Worm (Caenorhabditis elegans) whole organism, L3 larva: ENCODE measurements around the gene ZK682.7.

Experiments
- R02D3.7 ChIP-seq: fragments of 150-350 bp; optimal IDR thresholded peaks from 2 replicates; lab custom pipeline; 2014; ENCODE audit warnings: missing biosample characterization, missing genetic modification characterization
- ZK546.5 ChIP-seq: sonication (generic microtip); optimal IDR thresholded peaks from 2 replicates; lab custom pipeline; 2017; ENCODE audit warnings: missing biosample characterization, missing genetic modification characterization
- aly-2 ChIP-seq: fragments of 150-350 bp; optimal IDR thresholded peaks from 2 replicates; lab custom pipeline; 2014; ENCODE audit warnings: missing biosample characterization, missing genetic modification characterization
- ceh-16 ChIP-seq: sonication (generic microtip); optimal IDR thresholded peaks from 2 replicates; lab custom pipeline; 2017; ENCODE audit warnings: missing biosample characterization, missing genetic modification characterization
- ceh-28 ChIP-seq: fragments of 150-350 bp; optimal IDR thresholded peaks from 2 replicates; lab custom pipeline; 2014; ENCODE audit warnings: missing biosample characterization, missing genetic modification reagents, missing genetic modification characterization
- egl-5 ChIP-seq: fragments of 150-350 bp; optimal IDR thresholded peaks from 2 replicates; lab custom pipeline; 2017; ENCODE audit warnings: missing biosample characterization, missing genetic modification reagents, missing genetic modification characterization, inconsistent platforms
- elt-1 ChIP-seq: fragments of 150-350 bp; optimal IDR thresholded peaks from 2 replicates; lab custom pipeline; 2014; ENCODE audit warnings: missing biosample characterization, missing genetic modification characterization
- elt-2 ChIP-seq: sonication (generic microtip); optimal IDR thresholded peaks from 2 replicates; lab custom pipeline; 2016; ENCODE audit warnings: missing genetic modification reagents, mild to moderate bottlenecking, missing genetic modification characterization, missing compliant biosample characterization
- fkh-10 ChIP-seq: sonication (generic microtip); optimal IDR thresholded peaks from 2 replicates; lab custom pipeline; 2017; ENCODE audit warnings: missing biosample characterization, missing genetic modification reagents, missing genetic modification characterization
- fkh-2 ChIP-seq: fragments of 150-350 bp; optimal IDR thresholded peaks from 2 replicates; lab custom pipeline; 2014; ENCODE audit warnings: missing biosample characterization, missing genetic modification reagents, missing genetic modification characterization
- fos-1 ChIP-seq: fragments of 150-350 bp; optimal IDR thresholded peaks from 2 replicates; lab custom pipeline; 2014; ENCODE audit warnings: missing biosample characterization, missing genetic modification characterization
- hmg-11 ChIP-seq: sonication (generic microtip); optimal IDR thresholded peaks from 2 replicates; lab custom pipeline; 2016; ENCODE audit warnings: missing genetic modification characterization, missing compliant biosample characterization
- jun-1 ChIP-seq: fragments of 150-350 bp; optimal IDR thresholded peaks from 2 replicates; lab custom pipeline; 2014; ENCODE audit warnings: missing biosample characterization, missing genetic modification reagents, missing genetic modification characterization
- lin-15B ChIP-seq: fragments of 150-350 bp; optimal IDR thresholded peaks from 2 replicates; lab custom pipeline; 2014; ENCODE audit warnings: missing biosample characterization, missing genetic modification characterization
- lin-39 ChIP-seq: fragments of 150-350 bp; optimal IDR thresholded peaks from 2 replicates; lab custom pipeline; 2018; ENCODE audit warnings: missing biosample characterization, missing genetic modification reagents, missing genetic modification characterization
- lsy-12 ChIP-seq: sonication (generic microtip); optimal IDR thresholded peaks from 2 replicates; lab custom pipeline; 2016; ENCODE audit warnings: mild to moderate bottlenecking, missing genetic modification characterization, missing compliant biosample characterization
- mdl-1 ChIP-seq: fragments of 150-350 bp; optimal IDR thresholded peaks from 2 replicates; lab custom pipeline; 2014; ENCODE audit warnings: missing biosample characterization, missing genetic modification characterization
- mml-1 ChIP-seq: fragments of 150-350 bp; sonication (generic microtip); optimal IDR thresholded peaks from 3 replicates; lab custom pipeline; 2014; ENCODE audit warnings: missing biosample characterization, missing genetic modification characterization
- nfya-1 ChIP-seq: sonication (generic microtip); optimal IDR thresholded peaks from 2 replicates; lab custom pipeline; 2017; ENCODE audit warnings: missing genetic modification characterization, mild to moderate bottlenecking, missing compliant biosample characterization, antibody characterized with exemption, moderate library complexity; ENCODE audit not compliant: insufficient read depth
- nhr-11 ChIP-seq: fragments of 150-350 bp; optimal IDR thresholded peaks from 2 replicates; lab custom pipeline; 2014; ENCODE audit warnings: missing biosample characterization, missing genetic modification characterization
- nhr-23 ChIP-seq: fragments of 150-350 bp; optimal IDR thresholded peaks from 2 replicates; lab custom pipeline; 2014; ENCODE audit warnings: missing biosample characterization, missing genetic modification reagents, missing genetic modification characterization
- nhr-237 ChIP-seq: fragments of 150-350 bp; optimal IDR thresholded peaks from 2 replicates; lab custom pipeline; 2014; ENCODE audit warnings: missing biosample characterization, missing genetic modification characterization
- nhr-43 ChIP-seq: sonication (generic microtip); optimal IDR thresholded peaks from 2 replicates; lab custom pipeline; 2016; ENCODE audit warnings: mild to moderate bottlenecking, missing genetic modification characterization, missing compliant biosample characterization; ENCODE audit not compliant: poor library complexity, severe bottlenecking
- nhr-76 ChIP-seq: fragments of 150-350 bp; sonication (generic microtip); optimal IDR thresholded peaks from 5 replicates; lab custom pipeline; 2014; ENCODE audit warnings: missing biosample characterization, missing genetic modification characterization
- pha-4 ChIP-seq: fragments of 150-350 bp; optimal IDR thresholded peaks from 2 replicates; lab custom pipeline; 2014; ENCODE audit warnings: missing biosample characterization, missing genetic modification reagents, missing genetic modification characterization
- pqm-1 ChIP-seq: fragments of 150-350 bp; optimal IDR thresholded peaks from 2 replicates; lab custom pipeline; 2017; ENCODE audit warnings: missing biosample characterization, missing genetic modification characterization, inconsistent platforms
- skn-1 ChIP-seq: fragments of 150-350 bp; optimal IDR thresholded peaks from 2 replicates; lab custom pipeline; 2014; ENCODE audit warnings: missing biosample characterization, missing genetic modification characterization
- tbx-2 ChIP-seq: sonication (generic microtip); optimal IDR thresholded peaks from 2 replicates; lab custom pipeline; 2016; ENCODE audit warnings: mild to moderate bottlenecking, missing genetic modification characterization, missing compliant biosample characterization
- unc-62 ChIP-seq: fragments of 150-350 bp; sonication (generic microtip); optimal IDR thresholded peaks from 4 replicates; lab custom pipeline; 2014; ENCODE audit warnings: missing biosample characterization, missing genetic modification reagents, missing genetic modification characterization
- zag-1 ChIP-seq: fragments of 150-350 bp; optimal IDR thresholded peaks from 2 replicates; lab custom pipeline; 2014; ENCODE audit warnings: missing biosample characterization, missing genetic modification characterization

ZK682.7 gene

DNA sequence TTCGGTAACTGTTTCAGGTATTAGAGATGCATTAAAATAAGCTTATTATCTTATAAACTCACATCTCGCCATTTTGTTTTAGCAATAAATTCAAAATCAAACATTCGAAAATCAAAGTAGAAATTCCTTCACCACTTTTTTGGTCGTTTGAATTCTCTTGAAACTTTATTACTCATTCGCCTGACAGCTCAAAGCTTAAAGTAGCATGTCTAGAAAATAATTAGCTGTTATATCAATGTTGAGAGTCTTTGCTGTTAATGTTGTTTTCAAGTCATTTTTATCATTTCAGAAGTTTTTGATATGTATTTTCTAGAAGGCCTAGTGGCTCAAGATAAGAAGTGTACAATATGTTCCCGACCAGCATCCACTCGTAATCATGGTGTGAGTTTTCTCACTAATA, 11.1 kb upstream of the ZK682.7 start, which contains the start of gene nhr-39:
Gene nhr-39, plus strand, starts transcription at position 301 of the 400 bp plus-strand sequence.
- TF ChIP-seq hmg-11 (tag; lab: Kevin White, UChicago) (no peak), ZK546.5 (tag; lab: Kevin White, UChicago) (no peak), lsy-12 (no peak), aly-2 (tag; lab: Kevin White, UChicago) (no peak), zag-1 (tag; lab: Kevin White, UChicago) (no peak), elt-2 (tag; lab: Kevin White, UChicago) (no peak), nhr-43 (no peak), elt-1 (tag; lab: Kevin White, UChicago) (no peak), pqm-1 (tag; lab: Kevin White, UChicago) (no peak), ceh-28 (tag; lab: Kevin White, UChicago) (no peak), fkh-2 (tag; lab: Kevin White, UChicago) (no peak), lin-15B (no peak), nhr-237 (tag; lab: Kevin White, UChicago) (no peak), egl-5 (tag; lab: Kevin White, UChicago) (no peak)

DNA sequence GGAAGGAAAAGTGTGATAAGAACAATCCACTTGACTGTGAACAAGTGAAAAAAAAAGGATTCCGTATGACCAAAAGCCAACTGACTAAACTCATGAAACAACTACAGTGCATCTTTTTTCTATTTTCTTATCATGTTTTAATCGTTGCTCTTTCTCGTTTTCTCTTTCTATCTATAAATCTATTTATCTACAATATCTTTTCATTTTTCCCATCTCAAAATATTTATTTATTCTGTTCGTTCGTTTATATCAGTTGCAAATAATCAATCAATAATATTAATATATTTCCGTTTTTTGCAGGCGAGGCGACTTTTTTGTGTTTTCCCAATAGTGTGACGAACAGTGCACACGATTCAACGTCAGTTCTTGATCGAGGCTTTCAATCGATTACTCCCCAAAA, 5.4 kb upstream of the ZK682.7 start, which contains the start of gene F44A2.5:
Gene F44A2.5, plus strand, starts transcription at position 301 of the 400 bp plus-strand sequence.
- TF ChIP-seq aly-2 (tag; lab: Kevin White, UChicago) (no peak), pha-4 (tag; lab: Kevin White, UChicago) (peak; percentile 23), nhr-23 (tag; lab: Kevin White, UChicago) (no peak), R02D3.7 (tag; lab: Kevin White, UChicago) (no peak), fkh-10 (GFP tag; lab: Kevin White, UChicago) (no peak)

DNA sequence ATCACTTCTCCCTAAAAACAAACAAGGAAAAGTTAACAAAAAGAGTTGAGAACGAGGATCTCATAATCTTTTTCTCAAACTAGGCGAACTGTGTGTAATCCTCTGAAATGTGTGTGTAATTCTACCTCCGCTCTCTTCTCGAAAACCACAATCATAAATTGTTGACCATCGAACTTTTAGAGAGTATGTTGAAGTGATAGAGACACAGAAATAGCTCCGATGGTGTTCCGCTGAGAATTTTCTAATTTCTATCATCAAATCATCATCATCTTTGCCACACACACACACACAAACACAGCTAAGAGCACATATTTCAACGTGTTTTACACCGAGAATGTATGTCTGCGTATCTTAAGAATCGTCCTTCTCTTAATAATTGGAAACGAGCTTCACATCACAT, 3.6 kb upstream of the ZK682.7 start:
- TF ChIP-seq fos-1 (tag; lab: Kevin White, UChicago) (no peak), nfya-1 (tag; lab: Kevin White, UChicago) (no peak), jun-1 (tag; lab: Kevin White, UChicago) (no peak), pha-4 (tag; lab: Kevin White, UChicago) (peak; percentile 17), elt-2 (tag; lab: Kevin White, UChicago) (no peak), mdl-1 (tag; lab: Kevin White, UChicago) (no peak)

DNA sequence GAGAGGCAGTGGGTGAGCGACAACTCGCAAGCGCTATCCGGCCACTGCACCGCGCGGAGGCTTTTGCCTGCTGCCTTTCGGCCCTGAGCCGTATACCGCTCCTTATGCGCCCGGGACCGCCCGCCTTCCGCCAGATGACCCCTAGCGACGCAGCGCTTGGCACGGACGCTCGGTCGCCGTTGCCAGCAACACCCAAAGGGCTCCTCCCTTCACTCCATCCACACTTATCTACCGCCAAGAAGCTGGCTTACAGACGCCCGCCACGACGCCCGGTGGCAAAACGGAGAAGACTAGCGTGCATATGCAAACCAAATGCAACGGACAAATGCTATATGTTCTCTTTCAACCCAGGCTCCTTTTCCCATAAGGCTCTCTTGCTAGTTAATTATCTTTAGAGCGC, 1.4 kb upstream of the ZK682.7 start:
- no peak for TF ChIP-seq ceh-16 (tag; lab: Kevin White, UChicago)
- TF ChIP-seq nfya-1 (tag; lab: Kevin White, UChicago) = peak; percentile 11
- peak; percentile 16 for TF ChIP-seq tbx-2 (tag; lab: Kevin White, UChicago)

DNA sequence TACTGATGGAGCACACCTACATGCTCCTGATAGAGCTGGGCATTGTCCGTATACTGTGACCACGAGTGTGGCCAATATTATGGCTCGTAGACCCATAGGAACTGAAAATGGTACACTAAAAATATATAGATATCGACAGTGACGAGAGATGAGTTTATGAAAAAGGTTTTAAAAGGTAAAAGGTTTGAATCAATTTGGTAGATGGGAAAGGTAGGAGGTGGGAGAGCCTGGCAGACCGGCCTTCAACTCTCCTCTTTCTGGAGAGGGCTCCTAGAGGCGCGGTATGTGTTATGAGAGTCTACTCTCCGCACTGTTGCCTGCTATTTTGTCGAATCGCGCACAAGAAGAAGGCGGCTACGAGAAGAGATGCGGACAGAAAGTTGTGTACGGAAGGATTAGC, 4.5 kb downstream of the ZK682.7 start, which contains the start of gene lron-2:
Gene lron-2, minus strand, starts transcription at position 101 of the 400 bp plus-strand sequence.
- TF ChIP-seq nhr-43 (no peak), jun-1 (tag; lab: Kevin White, UChicago) (no peak), nhr-11 (tag; lab: Kevin White, UChicago) (no peak), skn-1 (no peak), zag-1 (tag; lab: Kevin White, UChicago) (no peak), lin-39 (tag; lab: Kevin White, UChicago) (no peak), elt-2 (tag; lab: Kevin White, UChicago) (no peak), fkh-10 (GFP tag; lab: Kevin White, UChicago) (no peak), elt-1 (tag; lab: Kevin White, UChicago) (no peak), nhr-76 (no peak), R02D3.7 (tag; lab: Kevin White, UChicago) (no peak), nhr-237 (tag; lab: Kevin White, UChicago) (no peak), hmg-11 (tag; lab: Kevin White, UChicago) (no peak), pqm-1 (tag; lab: Kevin White, UChicago) (no peak), ceh-16 (tag; lab: Kevin White, UChicago) (no peak), lin-15B (no peak)

DNA sequence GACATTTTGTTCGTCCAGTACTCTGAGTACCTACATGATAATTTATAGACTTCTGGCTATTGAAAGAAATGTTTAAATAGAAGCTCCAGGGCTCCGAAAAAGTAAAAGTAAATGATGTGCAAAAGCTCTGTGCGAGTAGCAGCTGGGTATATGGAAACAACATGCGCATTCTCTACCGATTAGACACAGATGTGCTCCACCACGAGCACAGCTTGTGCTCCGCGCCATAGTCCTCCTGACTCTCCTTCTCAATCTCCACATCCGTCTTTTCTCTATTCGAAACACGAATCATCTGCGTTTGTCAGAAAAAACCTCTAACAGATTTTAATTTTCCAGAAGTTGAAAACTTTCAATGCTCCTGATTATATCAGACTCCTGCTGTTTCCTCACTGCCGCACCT, 8.5 kb downstream of the ZK682.7 start:
- no peak for TF ChIP-seq mml-1 (tag; lab: Kevin White, UChicago)
- TF ChIP-seq lin-15B = no peak
- no peak for TF ChIP-seq pqm-1 (tag; lab: Kevin White, UChicago)
- TF ChIP-seq skn-1 = no peak
- TF ChIP-seq R02D3.7 (tag; lab: Kevin White, UChicago) = no peak
- no peak for TF ChIP-seq unc-62 (GFP tag; lab: Kevin White, UChicago)
